Fruit fly (Drosophila melanogaster) whole organism, embryonic: Measurements from ENCODE around the gene aop.

Experiments
- B-H1 ChIP-seq: fragments of 200-800 bp; sonication (Bioruptor generic); IDR thresholded peaks from 3 replicates; pipeline ENCODE4 v1.3.6; 2022; ENCODE audit warnings: missing biosample characterization, missing genetic modification characterization
- Bteb2 ChIP-seq: fragments of 200-800 bp; sonication (Bioruptor generic); optimal IDR thresholded peaks from 2 replicates; lab custom pipeline; 2016; ENCODE audit warnings: missing biosample characterization, missing genetic modification characterization
- CG11247 ChIP-seq: fragments of 200-800 bp; sonication (Bioruptor generic); IDR thresholded peaks from 2 replicates; pipeline ENCODE4 v1.3.6; 2022; ENCODE audit warnings: missing biosample characterization, missing genetic modification characterization
- CG12219 ChIP-seq: fragments of 200-800 bp; sonication (Bioruptor generic); optimal IDR thresholded peaks from 3 replicates; lab custom pipeline; 2018; ENCODE audit warnings: missing biosample characterization, mild to moderate bottlenecking, missing genetic modification characterization
- CG12744 ChIP-seq: fragments of 200-800 bp; sonication (Bioruptor generic); optimal IDR thresholded peaks from 2 replicates; lab custom pipeline; 2016; ENCODE audit warnings: missing biosample characterization, missing genetic modification characterization
- CG13287 ChIP-seq: fragments of 200-800 bp; sonication (Bioruptor generic); IDR thresholded peaks from 2 replicates; pipeline ENCODE4 v1.3.6; 2022; ENCODE audit warnings: missing biosample characterization, missing genetic modification characterization; ENCODE audit not compliant: partially characterized antibody
- CG13624 ChIP-seq: fragments of 200-800 bp; sonication (Bioruptor generic); optimal IDR thresholded peaks from 2 replicates; lab custom pipeline; 2016; ENCODE audit warnings: missing biosample characterization, missing genetic modification characterization
- CG1529 ChIP-seq: fragments of 200-800 bp; sonication (Bioruptor generic); optimal IDR thresholded peaks from 3 replicates; lab custom pipeline; 2018; ENCODE audit warnings: missing biosample characterization, missing genetic modification characterization
- CG15696 ChIP-seq: fragments of 200-800 bp; sonication (Bioruptor generic); optimal IDR thresholded peaks from 2 replicates; lab custom pipeline; 2019; ENCODE audit warnings: missing biosample characterization, mild to moderate bottlenecking, missing genetic modification characterization, moderate library complexity
- CG1602 ChIP-seq: fragments of 200-800 bp; sonication (Bioruptor generic); optimal IDR thresholded peaks from 3 replicates; lab custom pipeline; 2016; ENCODE audit warnings: missing biosample characterization, missing genetic modification characterization
- CG1603 ChIP-seq: fragments of 200-800 bp; sonication (Bioruptor generic); optimal IDR thresholded peaks from 2 replicates; lab custom pipeline; 2019; ENCODE audit warnings: missing biosample characterization, mild to moderate bottlenecking, missing genetic modification characterization, moderate library complexity
- CG16813 ChIP-seq: fragments of 200-800 bp; sonication (Bioruptor generic); IDR thresholded peaks from 3 replicates; pipeline ENCODE4 v1.3.6; 2022; ENCODE audit warnings: missing biosample characterization, missing genetic modification characterization; ENCODE audit not compliant: partially characterized antibody
- CG17359 ChIP-seq: fragments of 200-800 bp; sonication (Bioruptor generic); optimal IDR thresholded peaks from 3 replicates; lab custom pipeline; 2018; ENCODE audit warnings: missing biosample characterization, mild to moderate bottlenecking, missing genetic modification characterization, moderate library complexity
- CG17568 ChIP-seq: fragments of 200-800 bp; sonication (Bioruptor generic); optimal IDR thresholded peaks from 2 replicates; lab custom pipeline; 2018; ENCODE audit warnings: missing biosample characterization, mild to moderate bottlenecking, missing genetic modification characterization, moderate library complexity
- CG17612 ChIP-seq: fragments of 200-800 bp; sonication (Bioruptor generic); IDR thresholded peaks from 2 replicates; pipeline ENCODE4 v1.3.6; 2022; ENCODE audit warnings: missing biosample characterization, missing genetic modification characterization
- CG1832 ChIP-seq: fragments of 200-800 bp; sonication (Bioruptor generic); optimal IDR thresholded peaks from 2 replicates; lab custom pipeline; 2017; ENCODE audit warnings: missing biosample characterization, mild to moderate bottlenecking, missing genetic modification characterization, inconsistent platforms
- CG33557 ChIP-seq: fragments of 200-800 bp; sonication (Bioruptor generic); optimal IDR thresholded peaks from 2 replicates; lab custom pipeline; 2019; ENCODE audit warnings: missing biosample characterization, mild to moderate bottlenecking, missing genetic modification characterization, moderate library complexity
- CG3838 ChIP-seq: fragments of 200-800 bp; sonication (Bioruptor generic); optimal IDR thresholded peaks from 3 replicates; lab custom pipeline; 2016; ENCODE audit warnings: missing biosample characterization, missing genetic modification characterization
- CG4617 ChIP-seq: fragments of 200-800 bp; sonication (Bioruptor generic); optimal IDR thresholded peaks from 3 replicates; lab custom pipeline; 2016; ENCODE audit warnings: missing biosample characterization, missing genetic modification characterization, borderline replicate concordance
- CG6654 ChIP-seq: fragments of 200-800 bp; sonication (Bioruptor generic); optimal IDR thresholded peaks from 2 replicates; lab custom pipeline; 2017; ENCODE audit warnings: missing biosample characterization, mild to moderate bottlenecking, missing genetic modification characterization
- CG7839 ChIP-seq: fragments of 200-800 bp; sonication (Bioruptor generic); optimal IDR thresholded peaks from 3 replicates; lab custom pipeline; 2018; ENCODE audit warnings: missing biosample characterization, mild to moderate bottlenecking, missing genetic modification characterization, moderate library complexity
- Chrac-16 ChIP-seq: fragments of 200-800 bp; sonication (Bioruptor generic); optimal IDR thresholded peaks from 3 replicates; lab custom pipeline; 2016; ENCODE audit warnings: missing biosample characterization, missing genetic modification characterization
- CkIIα-i1 ChIP-seq: fragments of 200-800 bp; sonication (Bioruptor generic); IDR thresholded peaks from 2 replicates; pipeline ENCODE4 v1.3.6; 2022; ENCODE audit warnings: missing biosample characterization, missing genetic modification characterization
- D19A ChIP-seq: fragments of 200-800 bp; optimal IDR thresholded peaks from 3 replicates; lab custom pipeline; 2019; ENCODE audit warnings: missing biosample characterization, mild to moderate bottlenecking, missing genetic modification characterization, moderate library complexity
- Dbx ChIP-seq: fragments of 200-800 bp; sonication (Bioruptor generic); IDR thresholded peaks from 3 replicates; pipeline ENCODE4 v1.3.6; 2022; ENCODE audit warnings: missing biosample characterization, missing genetic modification characterization
- Doc2 ChIP-seq: fragments of 200-800 bp; sonication (Bioruptor generic); IDR thresholded peaks from 2 replicates; pipeline ENCODE4 v1.3.6; 2022; ENCODE audit warnings: missing biosample characterization, missing genetic modification characterization
- E2f1 ChIP-seq: fragments of 200-800 bp; sonication (Bioruptor generic); IDR thresholded peaks from 2 replicates; pipeline ENCODE4 v1.3.6; 2022; ENCODE audit warnings: missing biosample characterization, missing genetic modification characterization
- Fer1 ChIP-seq: fragments of 200-800 bp; sonication (Bioruptor generic); optimal IDR thresholded peaks from 2 replicates; lab custom pipeline; 2017; ENCODE audit warnings: missing biosample characterization, mild to moderate bottlenecking, missing genetic modification characterization
- Hr51 ChIP-seq, 2 experiments: fragments of 200-800 bp; sonication (Bioruptor generic); optimal IDR thresholded peaks; 2 replicates in 1 of 2; 3 replicates in 1 of 2; lab custom pipeline; 2016 to 2018; ENCODE audit warnings: missing biosample characterization in 2 of 2, missing genetic modification characterization in 2 of 2, mild to moderate bottlenecking in 1 of 2, moderate library complexity in 1 of 2
- Lhr ChIP-seq: fragments of 200-800 bp; sonication (Bioruptor generic); optimal IDR thresholded peaks from 3 replicates; lab custom pipeline; 2017; ENCODE audit warnings: mild to moderate bottlenecking, missing biosample characterization, missing genetic modification reagents, missing genetic modification characterization
- Lim3 ChIP-seq: fragments of 200-800 bp; sonication (Bioruptor generic); IDR thresholded peaks from 2 replicates; pipeline ENCODE4 v1.3.6; 2022; ENCODE audit warnings: missing biosample characterization, missing genetic modification characterization
- Nf-YB ChIP-seq: fragments of 200-800 bp; sonication (Bioruptor generic); optimal IDR thresholded peaks from 3 replicates; lab custom pipeline; 2019; ENCODE audit warnings: missing biosample characterization, mild to moderate bottlenecking, missing genetic modification characterization, moderate library complexity
- NfI ChIP-seq: fragments of 200-800 bp; sonication (Bioruptor generic); optimal IDR thresholded peaks from 3 replicates; lab custom pipeline; 2018; ENCODE audit warnings: missing biosample characterization, mild to moderate bottlenecking, missing genetic modification characterization, moderate library complexity
- Oli ChIP-seq: fragments of 200-800 bp; sonication (Bioruptor generic); optimal IDR thresholded peaks from 2 replicates; lab custom pipeline; 2018; ENCODE audit warnings: missing biosample characterization, mild to moderate bottlenecking, missing genetic modification characterization, moderate library complexity
- Optix ChIP-seq: fragments of 200-800 bp; sonication (Bioruptor generic); IDR thresholded peaks from 3 replicates; pipeline ENCODE4 v1.3.6; 2022; ENCODE audit warnings: missing biosample characterization, missing genetic modification characterization
- Ravus ChIP-seq: fragments of 200-800 bp; sonication (Bioruptor generic); IDR thresholded peaks from 2 replicates; pipeline ENCODE4 v1.3.6; 2022; ENCODE audit warnings: missing biosample characterization, missing genetic modification characterization
- Scr ChIP-seq: fragments of 200-800 bp; sonication (Bioruptor generic); IDR thresholded peaks from 2 replicates; pipeline ENCODE4 v1.3.6; 2022; ENCODE audit warnings: missing biosample characterization, missing genetic modification characterization; ENCODE audit not compliant: partially characterized antibody
- Sry-δ ChIP-seq: fragments of 200-800 bp; sonication (Bioruptor generic); optimal IDR thresholded peaks from 2 replicates; lab custom pipeline; 2016; ENCODE audit warnings: missing biosample characterization, missing genetic modification characterization
- Usf ChIP-seq: fragments of 200-800 bp; sonication (Bioruptor generic); optimal IDR thresholded peaks from 2 replicates; lab custom pipeline; 2017; ENCODE audit warnings: missing genotype, missing biosample characterization, missing genetic modification characterization
- caup ChIP-seq: fragments of 200-800 bp; sonication (Bioruptor generic); optimal IDR thresholded peaks from 3 replicates; lab custom pipeline; 2017; ENCODE audit warnings: missing biosample characterization, mild to moderate bottlenecking, missing genetic modification characterization, moderate library complexity; ENCODE audit not compliant: severe bottlenecking
- dmrt99B ChIP-seq: fragments of 200-800 bp; sonication (Bioruptor generic); optimal IDR thresholded peaks from 2 replicates; lab custom pipeline; 2018; ENCODE audit warnings: missing biosample characterization, mild to moderate bottlenecking, missing genetic modification characterization, moderate library complexity
- gfzf ChIP-seq: fragments of 200-800 bp; sonication (Bioruptor generic); optimal IDR thresholded peaks from 2 replicates; lab custom pipeline; 2016; ENCODE audit warnings: missing biosample characterization, mild to moderate bottlenecking, missing genetic modification characterization, moderate library complexity
- gsb ChIP-seq: fragments of 200-800 bp; sonication (Bioruptor generic); IDR thresholded peaks from 2 replicates; pipeline ENCODE4 v1.3.6; 2022; ENCODE audit warnings: missing biosample characterization, missing genetic modification characterization
- gt ChIP-seq: fragments of 200-800 bp; sonication (Bioruptor generic); IDR thresholded peaks from 2 replicates; pipeline ENCODE4 v1.3.6; 2022; ENCODE audit warnings: missing biosample characterization, missing genetic modification characterization
- nmo ChIP-seq: fragments of 200-800 bp; sonication (Bioruptor generic); optimal IDR thresholded peaks from 2 replicates; lab custom pipeline; 2018; ENCODE audit warnings: missing biosample characterization, mild to moderate bottlenecking, missing genetic modification characterization, moderate library complexity
- peb ChIP-seq: fragments of 200-800 bp; sonication (Bioruptor generic); IDR thresholded peaks from 2 replicates; pipeline ENCODE4 v1.3.6; 2022; ENCODE audit warnings: missing biosample characterization, missing genetic modification characterization
- ranshi ChIP-seq: fragments of 200-800 bp; sonication (Bioruptor generic); IDR thresholded peaks from 2 replicates; pipeline ENCODE4 v1.3.6; 2022; ENCODE audit warnings: missing biosample characterization, missing genetic modification characterization
- slou ChIP-seq: fragments of 200-800 bp; sonication (Bioruptor generic); optimal IDR thresholded peaks from 3 replicates; lab custom pipeline; 2016; ENCODE audit warnings: missing biosample characterization, missing genetic modification characterization
- unpg ChIP-seq: fragments of 200-800 bp; sonication (Bioruptor generic); optimal IDR thresholded peaks from 3 replicates; lab custom pipeline; 2018; ENCODE audit warnings: missing biosample characterization, mild to moderate bottlenecking, missing genetic modification characterization, moderate library complexity
- zfh1 ChIP-seq: fragments of 200-800 bp; sonication (Bioruptor generic); IDR thresholded peaks from 3 replicates; pipeline ENCODE4 v1.3.6; 2022; ENCODE audit warnings: missing biosample characterization, missing genetic modification characterization

aop gene

dm6 chr2L:2181971-2182643 is 3.6 kb upstream of the aop start (continued):
- TF ChIP-seq ranshi (GFP tag; lab: Robert Waterston, UW) (no peak), CG11247 (GFP tag; lab: Robert Waterston, UW) (no peak), Ravus (GFP tag; lab: Robert Waterston, UW) (no peak), CG1603 (tag; lab: Kevin White, UChicago) (peak; percentile 38), unpg (GFP tag; lab: Kevin White, UChicago) (no peak), gfzf (no peak), gsb (GFP tag; lab: Robert Waterston, UW) (no peak), Dbx (no peak), CG1832 (GFP tag; lab: Kevin White, UChicago) (no peak), Scr (GFP tag; lab: Robert Waterston, UW) (peak; percentile 49), Oli (tag; lab: Kevin White, UChicago) (no peak), gt (GFP tag; lab: Robert Waterston, UW) (no peak), Lim3 (GFP tag; lab: Robert Waterston, UW) (no peak), CG12744 (GFP tag; lab: Kevin White, UChicago) (no peak), B-H1 (no peak), CG17612 (GFP tag; lab: Robert Waterston, UW) (no peak), CkIIα-i1 (GFP tag; lab: Robert Waterston, UW) (no peak), CG1602 (no peak), dmrt99B (tag; lab: Kevin White, UChicago) (no peak), Hr51 (GFP tag; optimal IDR thresholded peaks at IDR 0.05; lab: Kevin White, UChicago) (no peak), CG6654 (GFP tag; lab: Kevin White, UChicago) (no peak), CG3838 (GFP tag; lab: Kevin White, UChicago) (no peak), Usf (GFP tag; lab: Kevin White, UChicago) (no peak), nmo (no peak), caup (GFP tag; lab: Kevin White, UChicago) (no peak), CG1529 (GFP tag; lab: Kevin White, UChicago) (no peak), Bteb2 (no peak), CG12219 (GFP tag; lab: Kevin White, UChicago) (no peak), Optix (GFP tag; lab: Robert Waterston, UW) (no peak), Nf-YB (GFP tag; lab: Kevin White, UChicago) (no peak), CG15696 (tag; lab: Kevin White, UChicago) (peak; percentile 52), D19A (tag; lab: Kevin White, UChicago) (no peak), slou (no peak), CG17359 (tag; lab: Kevin White, UChicago) (no peak), CG13624 (no peak), CG33557 (GFP tag; lab: Kevin White, UChicago) (peak; percentile 1), peb (no peak), zfh1 (GFP tag; lab: Robert Waterston, UW) (no peak; the same call in 2 of the 3 replicates), Fer1 (GFP tag; lab: Kevin White, UChicago) (no peak), CG16813 (peak; percentile 63), CG13287 (no peak), Doc2 (GFP tag; lab: Robert Waterston, UW) (no peak), Chrac-16 (no peak), CG17568 (no peak), NfI (GFP tag; lab: Kevin White, UChicago) (no peak), E2f1 (GFP tag; lab: Robert Waterston, UW) (no peak), CG4617 (GFP tag; lab: Kevin White, UChicago) (no peak), CG7839 (tag; lab: Kevin White, UChicago) (no peak), Lhr (GFP tag; lab: Kevin White, UChicago) (no peak), Sry-δ (GFP tag; lab: Kevin White, UChicago) (no peak)
